Worm (Caenorhabditis elegans) whole organism, late embryonic: Measurements from ENCODE around the gene gar-3.

Experiments
- C38D4.7 ChIP-seq: fragments of 200-800 bp; sonication (Bioruptor generic); optimal IDR thresholded peaks from 2 replicates; lab custom pipeline; 2018; ENCODE audit warnings: mild to moderate bottlenecking, missing genetic modification characterization, moderate library complexity, missing compliant biosample characterization
- T23F11.4 ChIP-seq: fragments of 200-800 bp; sonication (Bioruptor generic); optimal IDR thresholded peaks from 2 replicates; lab custom pipeline; 2018; ENCODE audit warnings: mild to moderate bottlenecking, missing genetic modification characterization, missing compliant biosample characterization
- Y22D7AL.16 ChIP-seq: sonication (generic microtip); optimal IDR thresholded peaks from 2 replicates; lab custom pipeline; 2016; ENCODE audit warnings: missing genetic modification characterization, missing compliant biosample characterization
- ceh-19 ChIP-seq: fragments of 200-800 bp; sonication (Bioruptor generic); optimal IDR thresholded peaks from 2 replicates; lab custom pipeline; 2018; ENCODE audit warnings: mild to moderate bottlenecking, missing genetic modification characterization, missing compliant biosample characterization
- ceh-22 ChIP-seq: sonication (generic microtip); optimal IDR thresholded peaks from 2 replicates; lab custom pipeline; 2017; ENCODE audit warnings: missing biosample characterization, missing genetic modification characterization
- ceh-24 ChIP-seq: sonication (generic microtip); optimal IDR thresholded peaks from 2 replicates; lab custom pipeline; 2016; ENCODE audit warnings: mild to moderate bottlenecking, missing genetic modification characterization, missing compliant biosample characterization
- ceh-30 ChIP-seq: fragments of 150-350 bp; optimal IDR thresholded peaks from 2 replicates; lab custom pipeline; 2014; ENCODE audit warnings: missing biosample characterization, missing genetic modification characterization
- ceh-45 ChIP-seq: fragments of 200-800 bp; sonication (Bioruptor generic); IDR thresholded peaks from 2 replicates; pipeline ENCODE4 v1.3.6; 2022; ENCODE audit warnings: missing genetic modification reagents, missing genetic modification characterization, missing compliant biosample characterization
- ceh-48 ChIP-seq: sonication (generic microtip); optimal IDR thresholded peaks from 2 replicates; lab custom pipeline; 2016; ENCODE audit warnings: missing genetic modification characterization, inconsistent platforms, missing compliant biosample characterization
- ceh-6 ChIP-seq: fragments of 200-800 bp; sonication (Bioruptor generic); optimal IDR thresholded peaks from 2 replicates; lab custom pipeline; 2018; ENCODE audit warnings: mild to moderate bottlenecking, missing genetic modification characterization, missing compliant biosample characterization
- ceh-9 ChIP-seq: sonication (generic microtip); optimal IDR thresholded peaks from 2 replicates; lab custom pipeline; 2016; ENCODE audit warnings: mild to moderate bottlenecking, missing genetic modification characterization, inconsistent platforms, missing compliant biosample characterization
- dve-1 ChIP-seq: sonication (generic microtip); optimal IDR thresholded peaks from 2 replicates; lab custom pipeline; 2017; ENCODE audit warnings: antibody characterized with exemption, mild to moderate bottlenecking, missing genetic modification characterization, missing compliant biosample characterization
- fax-1 ChIP-seq: sonication (generic microtip); optimal IDR thresholded peaks from 2 replicates; lab custom pipeline; 2016; ENCODE audit warnings: missing genotype, missing genetic modification characterization, missing compliant biosample characterization
- fkh-10 ChIP-seq: fragments of 150-350 bp; optimal IDR thresholded peaks from 2 replicates; lab custom pipeline; 2014; ENCODE audit warnings: missing biosample characterization, missing genetic modification reagents, missing genetic modification characterization
- fkh-6 ChIP-seq: sonication (generic microtip); optimal IDR thresholded peaks from 2 replicates; lab custom pipeline; 2016; ENCODE audit warnings: missing genetic modification characterization, missing compliant biosample characterization
- gmeb-2 ChIP-seq: sonication (generic microtip); optimal IDR thresholded peaks from 2 replicates; lab custom pipeline; 2016; ENCODE audit warnings: missing genetic modification characterization, inconsistent platforms, missing compliant biosample characterization
- hlh-13 ChIP-seq: fragments of 200-800 bp; sonication (Bioruptor generic); optimal IDR thresholded peaks from 2 replicates; lab custom pipeline; 2018; ENCODE audit warnings: mild to moderate bottlenecking, missing genetic modification characterization, missing compliant biosample characterization
- hlh-30 ChIP-seq: sonication (generic microtip); optimal IDR thresholded peaks from 2 replicates; lab custom pipeline; 2017; ENCODE audit warnings: antibody characterized with exemption, missing genetic modification characterization, missing compliant biosample characterization; ENCODE audit not compliant: insufficient read depth
- hlh-6 ChIP-seq: sonication (generic microtip); optimal IDR thresholded peaks from 2 replicates; lab custom pipeline; 2016; ENCODE audit warnings: missing genotype, missing genetic modification characterization, missing compliant biosample characterization
- hlh-8 ChIP-seq: sonication (generic microtip); optimal IDR thresholded peaks from 2 replicates; lab custom pipeline; 2016; ENCODE audit warnings: missing genotype, missing genetic modification characterization, missing compliant biosample characterization
- lim-6 ChIP-seq: sonication (generic microtip); optimal IDR thresholded peaks from 2 replicates; lab custom pipeline; 2016; ENCODE audit warnings: missing genetic modification characterization, missing compliant biosample characterization
- madf-2 ChIP-seq: sonication (generic microtip); optimal IDR thresholded peaks from 2 replicates; lab custom pipeline; 2017; ENCODE audit warnings: missing genetic modification characterization, missing compliant biosample characterization
- mec-3 ChIP-seq: sonication (generic microtip); optimal IDR thresholded peaks from 2 replicates; lab custom pipeline; 2016; ENCODE audit warnings: borderline replicate concordance, missing genetic modification characterization, missing compliant biosample characterization
- nfya-1 ChIP-seq: sonication (generic microtip); optimal IDR thresholded peaks from 2 replicates; lab custom pipeline; 2017; ENCODE audit warnings: missing genetic modification characterization, mild to moderate bottlenecking, missing compliant biosample characterization, antibody characterized with exemption, moderate library complexity
- nhr-11 ChIP-seq: fragments of 150-350 bp; optimal IDR thresholded peaks from 2 replicates; lab custom pipeline; 2014; ENCODE audit warnings: missing biosample characterization, missing genetic modification characterization
- npax-4 ChIP-seq: sonication (generic microtip); optimal IDR thresholded peaks from 2 replicates; lab custom pipeline; 2016; ENCODE audit warnings: missing genetic modification characterization, missing compliant biosample characterization
- odd-2 ChIP-seq: sonication (generic microtip); optimal IDR thresholded peaks from 2 replicates; lab custom pipeline; 2017; ENCODE audit warnings: antibody characterized with exemption, mild to moderate bottlenecking, missing genetic modification characterization, missing compliant biosample characterization
- pax-1 ChIP-seq: fragments of 150-350 bp; optimal IDR thresholded peaks from 2 replicates; lab custom pipeline; 2014; ENCODE audit warnings: missing biosample characterization, missing genetic modification characterization
- pha-2 ChIP-seq: sonication (generic microtip); optimal IDR thresholded peaks from 2 replicates; lab custom pipeline; 2017; ENCODE audit warnings: mild to moderate bottlenecking, missing genetic modification characterization, missing compliant biosample characterization
- pqm-1 ChIP-seq: sonication (generic microtip); optimal IDR thresholded peaks from 2 replicates; lab custom pipeline; 2016; ENCODE audit warnings: missing genetic modification characterization, missing compliant biosample characterization
- pros-1 ChIP-seq: fragments of 150-350 bp; optimal IDR thresholded peaks from 2 replicates; lab custom pipeline; 2014; ENCODE audit warnings: missing biosample characterization, missing genetic modification reagents, missing genetic modification characterization
- ref-2 ChIP-seq: sonication (generic microtip); optimal IDR thresholded peaks from 2 replicates; lab custom pipeline; 2016; ENCODE audit warnings: missing genetic modification characterization, missing compliant biosample characterization
- rnt-1 ChIP-seq: sonication (generic microtip); optimal IDR thresholded peaks from 2 replicates; lab custom pipeline; 2016; ENCODE audit warnings: missing genetic modification characterization, missing compliant biosample characterization
- sox-2 ChIP-seq: fragments of 200-800 bp; sonication (Bioruptor generic); IDR thresholded peaks from 2 replicates; pipeline ENCODE4 v1.3.6; 2022; ENCODE audit warnings: missing genetic modification reagents, missing genetic modification characterization, missing compliant biosample characterization
- sox-4 ChIP-seq: sonication (generic microtip); optimal IDR thresholded peaks from 2 replicates; lab custom pipeline; 2017; ENCODE audit warnings: mild to moderate bottlenecking, missing genetic modification characterization, inconsistent platforms, missing compliant biosample characterization
- syd-9 ChIP-seq: sonication (generic microtip); optimal IDR thresholded peaks from 2 replicates; lab custom pipeline; 2016; ENCODE audit warnings: mild to moderate bottlenecking, missing genetic modification characterization, moderate library complexity, missing compliant biosample characterization
- tbx-7 ChIP-seq: sonication (generic microtip); optimal IDR thresholded peaks from 2 replicates; lab custom pipeline; 2016; ENCODE audit warnings: missing genotype, missing genetic modification characterization, missing compliant biosample characterization
- unc-3 ChIP-seq, 2 experiments: fragments of 200-800 bp in 1 of 2; sonication (Bioruptor generic) in 1 of 2; sonication (generic microtip) in 1 of 2; conservative IDR thresholded peaks in 1 of 2; optimal IDR thresholded peaks in 1 of 2; 2 replicates each; pipeline versions ENCODE4 v1.3.6 to Lab custom; 2016 to 2022; ENCODE audit warnings: missing compliant biosample characterization in 2 of 2, missing genetic modification characterization in 2 of 2, missing genetic modification reagents in 1 of 2
- unc-86 ChIP-seq: sonication (generic microtip); optimal IDR thresholded peaks from 2 replicates; lab custom pipeline; 2016; ENCODE audit warnings: missing genetic modification characterization, missing compliant biosample characterization
- ztf-16 ChIP-seq: sonication (generic microtip); optimal IDR thresholded peaks from 2 replicates; lab custom pipeline; 2017; ENCODE audit warnings: missing genetic modification characterization, missing compliant biosample characterization

Gene gar-3

DNA sequence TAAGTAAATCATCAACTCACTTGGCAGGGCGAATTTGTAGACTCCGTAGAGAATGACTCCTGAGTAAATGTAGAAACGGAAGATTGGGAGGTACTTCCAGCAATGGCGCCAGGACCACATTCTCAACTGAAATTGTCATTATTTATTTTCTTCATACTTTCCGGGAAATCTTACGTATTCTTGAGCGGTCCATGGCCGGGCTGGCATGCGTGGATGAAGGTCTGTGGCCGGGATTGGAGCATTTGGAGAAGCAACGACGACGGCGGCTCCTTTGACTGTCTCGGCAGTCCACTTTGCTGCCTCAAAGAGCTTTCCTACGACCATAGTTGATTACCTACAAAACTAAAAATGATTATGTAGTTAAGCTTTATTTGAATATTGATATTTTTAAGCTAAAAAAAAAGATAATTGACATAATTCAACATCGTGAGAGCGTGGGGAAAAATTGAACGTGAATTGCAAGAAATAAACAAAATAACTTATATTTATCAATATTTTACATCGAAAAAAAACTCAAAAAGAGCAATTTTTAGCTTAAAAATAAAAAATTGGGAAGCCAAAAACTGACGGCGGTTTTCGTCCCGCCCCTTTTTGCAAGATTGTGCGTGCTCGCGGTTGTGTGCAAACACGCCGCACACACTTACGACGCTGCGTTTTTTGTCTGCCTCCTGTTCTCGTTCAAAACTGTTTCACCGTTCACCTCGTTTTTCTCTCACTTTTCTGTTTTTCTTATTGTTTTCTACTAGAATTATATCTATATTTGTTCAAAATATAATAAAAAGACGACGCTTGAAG lies 55.5 kb downstream of the gar-3 start, which contains the start of gene ril-1 (continued):
- no peak for TF ChIP-seq ceh-30 (tag; lab: Kevin White, UChicago)
- no peak for TF ChIP-seq Y22D7AL.16 (tag; lab: Kevin White, UChicago)
- TF ChIP-seq rnt-1 (tag; lab: Kevin White, UChicago) = no peak
- TF ChIP-seq hlh-13 = no peak
- peak; percentile 23 for TF ChIP-seq sox-4
- TF ChIP-seq fax-1 (tag; lab: Kevin White, UChicago) = peak; percentile 12
- peak; percentile 33 for TF ChIP-seq C38D4.7 (GFP tag; lab: Kevin White, UChicago)
- no peak for TF ChIP-seq ceh-6 (GFP tag; lab: Kevin White, UChicago)
- TF ChIP-seq fkh-6 (tag; lab: Kevin White, UChicago) = peak; percentile 10
- no peak for TF ChIP-seq ceh-24 (tag; lab: Kevin White, UChicago)
- TF ChIP-seq pax-1 (tag; lab: Kevin White, UChicago) = no peak
- no peak for TF ChIP-seq hlh-6 (tag; lab: Kevin White, UChicago)
- TF ChIP-seq lim-6 (tag; lab: Kevin White, UChicago) = no peak
- peak; percentile 34 for TF ChIP-seq gmeb-2 (tag; lab: Kevin White, UChicago)
- peak; percentile 29 for TF ChIP-seq nfya-1 (tag; lab: Kevin White, UChicago)
- TF ChIP-seq mec-3 (tag; lab: Kevin White, UChicago) = no peak
- no peak for TF ChIP-seq pqm-1 (tag; lab: Kevin White, UChicago)

- TF ChIP-seq mec-3 (tag; lab: Kevin White, UChicago) = no peak
These were observed 56.4 kb downstream of the gar-3 start, which contains the start of gene C53A5.2 for ce11 chrV:14523105-14523504. TSS of gene C53A5.2 (minus strand) at chrV:14523205.

DNA sequence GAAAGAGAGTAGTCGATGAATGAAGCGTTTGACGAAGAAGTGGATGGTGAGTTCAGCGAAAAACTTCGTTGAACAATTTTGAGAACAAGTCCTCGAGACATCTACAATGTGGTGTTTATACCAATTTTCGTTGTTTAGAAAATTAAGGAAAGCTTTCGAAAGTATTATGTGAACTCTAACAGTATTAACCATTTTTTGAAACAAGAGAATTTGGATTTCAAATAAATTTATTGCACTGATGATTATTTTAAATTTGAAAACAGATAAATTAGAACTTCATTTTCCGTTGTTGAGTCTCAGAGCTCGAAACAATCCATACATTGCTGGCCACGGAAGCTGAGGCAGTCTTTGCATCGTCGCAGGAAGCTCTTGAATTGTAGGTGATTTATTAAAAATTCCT lies 57.0 kb downstream of the gar-3 start, which contains the start of gene C53A5.16:
C53A5.16 (minus strand) TSS at position 101 of the 400 bp plus-strand sequence.
- no peak for TF ChIP-seq sox-2 (GFP tag; lab: Robert Waterston, UW)
- TF ChIP-seq unc-86 (tag; lab: Kevin White, UChicago) = no peak
- no peak for TF ChIP-seq T23F11.4 (GFP tag; lab: Kevin White, UChicago)
- TF ChIP-seq ref-2 (tag; lab: Kevin White, UChicago) = no peak
- no peak for TF ChIP-seq unc-3 (GFP tag; conservative IDR thresholded peaks at IDR 0.05; lab: Robert Waterston, UW)
- TF ChIP-seq unc-3 (tag; optimal IDR thresholded peaks at IDR 0.05; lab: Kevin White, UChicago) = no peak
- no peak for TF ChIP-seq ceh-19 (GFP tag; lab: Kevin White, UChicago)
- TF ChIP-seq hlh-6 (tag; lab: Kevin White, UChicago) = no peak
- TF ChIP-seq tbx-7 (tag; lab: Kevin White, UChicago) = no peak
- TF ChIP-seq nfya-1 (tag; lab: Kevin White, UChicago) = no peak
- TF ChIP-seq nhr-11 (tag; lab: Kevin White, UChicago) = no peak
- no peak for TF ChIP-seq C38D4.7 (GFP tag; lab: Kevin White, UChicago)
- no peak for TF ChIP-seq ceh-22 (tag; lab: Kevin White, UChicago)
- no peak for TF ChIP-seq syd-9
- no peak for TF ChIP-seq ceh-45 (GFP tag; lab: Robert Waterston, UW)
- no peak for TF ChIP-seq hlh-30 (tag; lab: Kevin White, UChicago)
- TF ChIP-seq odd-2 (tag; lab: Kevin White, UChicago) = no peak
- TF ChIP-seq pha-2 (tag; lab: Kevin White, UChicago) = no peak
- no peak for TF ChIP-seq madf-2
- no peak for TF ChIP-seq npax-4 (tag; lab: Kevin White, UChicago)

DNA sequence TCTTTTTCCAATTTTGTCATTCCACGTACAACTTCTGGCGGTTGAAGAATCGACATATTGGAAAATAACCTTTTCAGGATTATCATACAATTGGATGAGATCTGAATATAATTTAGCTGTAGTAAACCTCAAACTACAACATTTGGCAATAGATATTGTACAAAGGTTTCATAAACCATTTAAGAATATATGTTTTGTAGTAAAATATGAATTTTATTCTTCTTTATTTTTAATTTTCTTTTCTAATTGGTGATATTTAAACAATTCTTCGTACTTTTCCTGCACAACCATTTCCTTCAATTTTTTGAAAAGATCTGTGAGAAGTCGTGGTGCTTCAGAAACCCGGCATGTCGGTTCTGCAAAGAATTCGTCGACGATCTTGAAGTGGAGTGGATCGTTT lies 58.5 kb downstream of the gar-3 start, which contains the start of gene C53A5.17:
C53A5.17 (minus strand) TSS at position 101 of the 400 bp plus-strand sequence.
- TF ChIP-seq syd-9 (no peak), ceh-48 (tag; lab: Kevin White, UChicago) (no peak), ztf-16 (tag; lab: Kevin White, UChicago) (no peak), ceh-9 (tag; lab: Kevin White, UChicago) (no peak), odd-2 (tag; lab: Kevin White, UChicago) (no peak), C38D4.7 (GFP tag; lab: Kevin White, UChicago) (no peak), hlh-8 (tag; lab: Kevin White, UChicago) (no peak), fkh-6 (tag; lab: Kevin White, UChicago) (no peak), pros-1 (no peak), dve-1 (tag; lab: Kevin White, UChicago) (no peak), fkh-10 (GFP tag; lab: Kevin White, UChicago) (no peak), unc-3 (GFP tag; conservative IDR thresholded peaks at IDR 0.05; lab: Robert Waterston, UW) (no peak), unc-3 (tag; optimal IDR thresholded peaks at IDR 0.05; lab: Kevin White, UChicago) (no peak), ref-2 (tag; lab: Kevin White, UChicago) (no peak), tbx-7 (tag; lab: Kevin White, UChicago) (no peak)
